Fruit fly (Drosophila melanogaster) whole organism, pupa: ENCODE measurements around the gene Pvf3.

Source experiments
- CG10348 ChIP-seq: fragments of 200-800 bp; sonication (Bioruptor generic); IDR thresholded peaks from 2 replicates; pipeline ENCODE4 v1.3.6; 2022; ENCODE audit warnings: missing biosample characterization, missing genetic modification characterization
- CG12605 ChIP-seq: fragments of 200-800 bp; sonication (Bioruptor generic); IDR thresholded peaks from 2 replicates; pipeline ENCODE4 v1.3.6; 2022; ENCODE audit warnings: missing biosample characterization, missing genetic modification characterization
- CG13204 ChIP-seq: fragments of 200-800 bp; sonication (Bioruptor generic); optimal IDR thresholded peaks from 2 replicates; lab custom pipeline; 2018; ENCODE audit warnings: missing biosample characterization, mild to moderate bottlenecking, missing genetic modification characterization, moderate library complexity
- CG14655 ChIP-seq: fragments of 200-800 bp; sonication (Bioruptor generic); optimal IDR thresholded peaks from 3 replicates; lab custom pipeline; 2017; ENCODE audit warnings: mild to moderate bottlenecking, missing biosample characterization, missing genetic modification reagents, missing genetic modification characterization
- CG15710 ChIP-seq: fragments of 200-800 bp; sonication (Bioruptor generic); optimal IDR thresholded peaks from 2 replicates; lab custom pipeline; 2018; ENCODE audit warnings: missing biosample characterization, mild to moderate bottlenecking, missing genetic modification characterization, moderate library complexity
- CG17806 ChIP-seq: fragments of 200-800 bp; sonication (Bioruptor generic); optimal IDR thresholded peaks from 2 replicates; lab custom pipeline; 2018; ENCODE audit warnings: missing biosample characterization, mild to moderate bottlenecking, missing genetic modification characterization, moderate library complexity
- CG32121 ChIP-seq: fragments of 200-800 bp; sonication (Bioruptor generic); IDR thresholded peaks from 2 replicates; pipeline ENCODE4 v1.3.6; 2022; ENCODE audit warnings: missing biosample characterization, missing genetic modification characterization
- CG34367 ChIP-seq: fragments of 200-800 bp; sonication (Bioruptor generic); optimal IDR thresholded peaks from 2 replicates; lab custom pipeline; 2018; ENCODE audit warnings: missing biosample characterization, mild to moderate bottlenecking, missing genetic modification characterization
- CG4496 ChIP-seq: fragments of 200-800 bp; sonication (Bioruptor generic); IDR thresholded peaks from 3 replicates; pipeline ENCODE4 v1.3.6; 2022; ENCODE audit warnings: missing biosample characterization, missing genetic modification characterization
- CG8159 ChIP-seq: fragments of 200-800 bp; sonication (Bioruptor generic); optimal IDR thresholded peaks from 3 replicates; lab custom pipeline; 2018; ENCODE audit warnings: missing biosample characterization, mild to moderate bottlenecking, missing genetic modification characterization, moderate library complexity
- CG8301 ChIP-seq: fragments of 200-800 bp; sonication (Bioruptor generic); optimal IDR thresholded peaks from 2 replicates; lab custom pipeline; 2018; ENCODE audit warnings: missing biosample characterization, mild to moderate bottlenecking, missing genetic modification characterization
- CG9948 ChIP-seq: fragments of 200-800 bp; sonication (Bioruptor generic); optimal IDR thresholded peaks from 2 replicates; lab custom pipeline; 2018; ENCODE audit warnings: missing biosample characterization, mild to moderate bottlenecking, missing genetic modification characterization, moderate library complexity
- D1 ChIP-seq: fragments of 200-800 bp; sonication (Bioruptor generic); optimal IDR thresholded peaks from 2 replicates; lab custom pipeline; 2018; ENCODE audit warnings: missing biosample characterization, mild to moderate bottlenecking, missing genetic modification characterization, moderate library complexity
- EcR ChIP-seq: fragments of 200-800 bp; sonication (Bioruptor generic); optimal IDR thresholded peaks from 3 replicates; lab custom pipeline; 2019; ENCODE audit warnings: missing biosample characterization, missing genetic modification characterization, mild to moderate bottlenecking, moderate library complexity, missing genetic modification reagents
- Ets98B ChIP-seq: fragments of 200-800 bp; sonication (Bioruptor generic); IDR thresholded peaks from 2 replicates; pipeline ENCODE4 v1.3.6; 2022; ENCODE audit warnings: missing biosample characterization, missing genetic modification characterization
- Pif1A ChIP-seq: fragments of 200-800 bp; sonication (Bioruptor generic); optimal IDR thresholded peaks from 3 replicates; lab custom pipeline; 2016; ENCODE audit warnings: missing biosample characterization, missing genetic modification characterization
- Pif1B ChIP-seq: fragments of 200-800 bp; sonication (Bioruptor generic); optimal IDR thresholded peaks from 3 replicates; lab custom pipeline; 2016; ENCODE audit warnings: missing biosample characterization, missing genetic modification characterization
- Snoo ChIP-seq: fragments of 200-800 bp; sonication (Bioruptor generic); optimal IDR thresholded peaks from 3 replicates; lab custom pipeline; 2017; ENCODE audit warnings: missing biosample characterization, mild to moderate bottlenecking, missing genetic modification characterization, inconsistent platforms
- fd96Ca ChIP-seq: fragments of 200-800 bp; sonication (Bioruptor generic); IDR thresholded peaks from 3 replicates; pipeline ENCODE4 v1.3.6; 2022; ENCODE audit warnings: missing biosample characterization, missing genetic modification characterization
- gl ChIP-seq: fragments of 200-800 bp; sonication (Bioruptor generic); optimal IDR thresholded peaks from 2 replicates; lab custom pipeline; 2018; ENCODE audit warnings: missing biosample characterization, mild to moderate bottlenecking, missing genetic modification characterization
- rn ChIP-seq: fragments of 200-800 bp; sonication (Bioruptor generic); IDR thresholded peaks from 2 replicates; pipeline ENCODE4 v1.3.6; 2022; ENCODE audit warnings: missing biosample characterization, missing genetic modification characterization

The Pvf3 gene

DNA sequence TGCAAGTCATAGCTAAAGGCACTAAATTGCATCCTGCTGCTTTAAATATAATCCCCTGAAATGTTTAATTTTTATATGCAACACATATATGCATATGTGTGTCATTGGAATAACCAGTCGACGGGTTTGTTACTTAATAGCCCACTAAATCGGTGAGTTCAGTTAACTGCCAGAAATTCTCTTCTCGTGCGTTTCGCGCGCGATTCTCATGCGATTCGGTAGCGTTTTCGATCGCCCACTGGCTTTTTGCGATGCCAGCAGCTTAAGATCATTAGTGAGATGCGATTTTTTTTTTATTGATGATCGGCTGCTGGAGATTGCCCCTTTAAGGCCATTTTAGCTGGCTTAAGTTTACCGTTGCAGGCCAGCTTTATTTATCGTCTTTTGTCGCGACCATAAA lies 86.3 kb downstream of the Pvf3 start:
- peak; percentile 37 for TF ChIP-seq EcR (GFP tag; lab: Kevin White, UChicago)
- no peak for TF ChIP-seq CG34367 (tag; lab: Kevin White, UChicago)

DNA sequence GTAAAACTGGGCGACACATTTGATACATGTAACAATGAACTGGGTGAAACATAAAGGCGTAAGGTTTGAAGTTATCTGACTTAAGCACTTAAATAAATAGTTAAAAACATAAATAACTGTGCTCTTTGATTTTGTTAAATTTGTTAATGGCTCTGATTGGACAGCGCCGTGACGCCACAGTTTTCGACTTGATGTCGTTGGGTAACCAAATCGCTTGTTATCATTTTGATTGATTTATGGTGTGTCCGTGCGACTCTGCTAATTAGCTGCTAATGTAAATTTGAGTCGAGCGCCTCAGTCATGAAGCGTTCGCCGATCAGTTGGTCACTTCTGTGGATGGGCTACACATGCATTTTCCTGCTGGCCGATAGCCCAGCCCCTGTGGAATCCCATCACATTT lies 89.8 kb downstream of the Pvf3 start, which contains the start of gene Ugt307A1:
TSS of gene Ugt307A1 (plus strand) at position 301 of the 400 bp plus-strand sequence.
- TF ChIP-seq Ets98B (GFP tag; lab: Robert Waterston, UW) (no peak), CG17806 (tag; lab: Kevin White, UChicago) (no peak), CG4496 (GFP tag; lab: Robert Waterston, UW) (no peak), CG13204 (GFP tag; lab: Kevin White, UChicago) (no peak), CG34367 (tag; lab: Kevin White, UChicago) (no peak), D1 (tag; lab: Kevin White, UChicago) (no peak), rn (GFP tag; lab: Robert Waterston, UW) (no peak), CG8159 (tag; lab: Kevin White, UChicago) (no peak), Pif1B (GFP tag; lab: Kevin White, UChicago) (no peak), Snoo (no peak), EcR (GFP tag; lab: Kevin White, UChicago) (no peak), CG8301 (tag; lab: Kevin White, UChicago) (no peak), Pif1A (GFP tag; lab: Kevin White, UChicago) (no peak), CG12605 (GFP tag; lab: Robert Waterston, UW) (no peak), CG14655 (no peak), CG15710 (no peak)

DNA sequence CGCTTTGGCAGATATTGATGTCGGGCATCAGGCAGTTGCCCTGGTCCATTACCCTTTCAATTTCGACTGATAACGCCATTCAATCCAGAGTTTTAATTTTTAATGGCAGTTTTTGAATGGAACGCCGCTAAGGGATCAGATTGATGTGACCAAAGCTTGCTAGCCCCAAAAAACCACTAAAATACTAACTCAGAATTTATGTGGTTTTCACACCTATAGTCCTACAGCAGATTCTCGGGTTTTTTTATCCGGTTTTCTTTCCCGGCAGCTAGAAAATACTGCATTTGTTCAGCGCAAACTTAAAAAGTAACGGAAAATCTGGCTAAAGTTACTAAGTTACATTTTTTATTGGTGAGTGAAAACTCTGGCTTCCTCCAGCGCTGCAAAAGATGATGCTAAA lies 91.8 kb downstream of the Pvf3 start, which contains the start of gene Nuf2:
TSS of gene Nuf2 (minus strand) at position 151 of the 400 bp plus-strand sequence.
- TF ChIP-seq CG9948 (tag; lab: Kevin White, UChicago) (no peak), Ets98B (GFP tag; lab: Robert Waterston, UW) (no peak), gl (tag; lab: Kevin White, UChicago) (no peak), Snoo (no peak), CG17806 (tag; lab: Kevin White, UChicago) (no peak), CG14655 (no peak), CG8301 (tag; lab: Kevin White, UChicago) (no peak), CG13204 (GFP tag; lab: Kevin White, UChicago) (no peak), CG4496 (GFP tag; lab: Robert Waterston, UW) (no peak), CG8159 (tag; lab: Kevin White, UChicago) (no peak), CG32121 (GFP tag; lab: Robert Waterston, UW) (no peak), fd96Ca (GFP tag; lab: Robert Waterston, UW) (no peak), CG10348 (GFP tag; lab: Robert Waterston, UW) (no peak), rn (GFP tag; lab: Robert Waterston, UW) (no peak), Pif1B (GFP tag; lab: Kevin White, UChicago) (no peak), CG15710 (no peak), EcR (GFP tag; lab: Kevin White, UChicago) (no peak), D1 (tag; lab: Kevin White, UChicago) (no peak)

DNA sequence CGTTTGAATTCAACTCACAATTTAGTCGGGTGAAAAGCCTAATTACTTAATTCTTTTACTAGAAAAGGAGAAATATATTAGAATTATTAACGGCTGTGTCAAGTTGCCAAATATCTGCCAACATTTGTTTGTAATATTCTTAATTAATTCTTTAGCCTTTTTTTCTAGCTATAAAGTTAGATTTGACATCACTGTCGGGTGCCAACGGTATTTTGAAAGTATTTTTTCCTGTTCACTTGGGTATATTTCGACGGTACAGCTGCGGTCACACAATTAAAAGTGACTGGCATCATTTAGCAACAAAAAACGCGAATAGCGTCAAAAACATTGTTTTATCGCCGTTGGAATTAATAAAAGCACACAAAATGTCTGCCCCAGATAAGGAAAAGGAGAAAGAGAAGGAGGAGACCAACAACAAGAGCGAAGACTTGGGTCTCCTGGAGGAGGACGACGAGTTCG lies 93.7 kb downstream of the Pvf3 start, which contains the start of gene Sem1:
TSS of gene Sem1 (plus strand) at position 266 of the 459 bp plus-strand sequence.
- TF ChIP-seq CG13204 (GFP tag; lab: Kevin White, UChicago), result no peak
- no peak for TF ChIP-seq gl (tag; lab: Kevin White, UChicago)
- TF ChIP-seq CG15710, result no peak
- TF ChIP-seq EcR (GFP tag; lab: Kevin White, UChicago), result no peak
- TF ChIP-seq rn (GFP tag; lab: Robert Waterston, UW), result no peak
- no peak for TF ChIP-seq Snoo
- no peak for TF ChIP-seq CG8301 (tag; lab: Kevin White, UChicago)
- no peak for TF ChIP-seq CG34367 (tag; lab: Kevin White, UChicago)
- no peak for TF ChIP-seq CG8159 (tag; lab: Kevin White, UChicago)
- no peak for TF ChIP-seq CG10348 (GFP tag; lab: Robert Waterston, UW)
- TF ChIP-seq Ets98B (GFP tag; lab: Robert Waterston, UW), result no peak
- no peak for TF ChIP-seq Pif1B (GFP tag; lab: Kevin White, UChicago)
- no peak for TF ChIP-seq CG4496 (GFP tag; lab: Robert Waterston, UW)
- TF ChIP-seq CG32121 (GFP tag; lab: Robert Waterston, UW), result no peak
- no peak for TF ChIP-seq CG14655

DNA sequence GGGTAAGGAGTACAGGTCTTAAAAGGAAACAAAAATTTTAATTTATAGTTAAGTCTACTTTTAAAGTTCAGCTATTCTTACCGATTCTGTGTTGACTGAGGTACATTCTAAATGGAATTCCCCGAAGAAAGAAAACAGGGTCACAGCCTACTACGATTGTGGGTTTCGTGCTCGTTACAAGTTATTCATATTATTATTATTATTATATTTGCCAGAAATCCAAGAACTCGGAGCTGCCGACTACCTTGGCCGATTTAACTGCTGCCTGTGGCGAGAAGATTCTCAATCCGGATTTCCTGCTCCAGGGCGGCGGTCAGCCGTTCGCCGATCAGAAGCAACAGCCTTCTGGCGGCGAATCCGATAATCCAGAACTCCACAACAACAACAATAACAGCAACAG lies 96.7 kb downstream of the Pvf3 start, which contains the start of gene Mst27D:
TSS of gene Mst27D (minus strand) at position 101 of the 400 bp plus-strand sequence.
- TF ChIP-seq Ets98B (GFP tag; lab: Robert Waterston, UW) (no peak), Pif1A (GFP tag; lab: Kevin White, UChicago) (no peak), CG8159 (tag; lab: Kevin White, UChicago) (no peak), rn (GFP tag; lab: Robert Waterston, UW) (no peak), CG13204 (GFP tag; lab: Kevin White, UChicago) (no peak), fd96Ca (GFP tag; lab: Robert Waterston, UW) (no peak)
- TF ChIP-seq, all 21 proteins: peak for 0

DNA sequence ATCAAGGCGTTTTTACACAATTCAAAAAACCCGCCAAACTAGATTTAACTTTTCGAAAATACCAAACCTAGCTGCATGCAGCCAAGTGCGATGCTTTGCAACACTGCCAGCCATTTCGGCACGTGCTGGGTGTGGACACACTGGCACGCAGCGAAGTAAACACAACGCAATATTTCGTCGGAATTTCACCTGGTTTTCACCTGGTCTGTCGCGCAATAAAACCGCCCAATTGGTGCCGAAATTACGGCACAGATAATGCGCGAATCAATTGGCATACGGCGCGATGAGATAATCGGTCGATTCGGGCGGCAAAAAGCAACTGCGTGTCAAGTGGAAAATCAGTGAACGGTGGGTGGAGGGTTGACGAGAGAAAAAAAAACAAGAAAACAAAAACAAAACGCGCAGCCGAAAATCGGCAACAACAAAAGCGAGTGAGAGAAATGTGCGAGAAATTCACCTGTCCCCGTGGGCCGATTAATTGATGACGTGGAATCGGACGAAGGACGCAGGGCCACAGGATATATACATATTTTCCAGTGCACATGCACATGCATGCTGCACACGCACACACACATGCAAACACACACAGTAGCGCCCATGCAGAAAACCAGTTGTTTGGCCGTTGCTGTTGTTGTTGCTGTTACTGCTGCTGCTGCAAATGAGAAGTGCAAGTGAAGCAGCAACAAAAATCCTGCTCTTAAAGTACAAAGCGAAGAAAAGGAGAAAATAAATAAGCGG lies 101.1 kb downstream of the Pvf3 start, which contains the start of gene Mnn1:
TSS of gene Mnn1 (plus strand) at position 113 of the 738 bp plus-strand sequence.
- TF ChIP-seq fd96Ca (GFP tag; lab: Robert Waterston, UW), result no peak
- TF ChIP-seq CG15710, result no peak
- TF ChIP-seq CG9948 (tag; lab: Kevin White, UChicago), result no peak
- TF ChIP-seq rn (GFP tag; lab: Robert Waterston, UW), result no peak
- no peak for TF ChIP-seq CG14655
- no peak for TF ChIP-seq CG8301 (tag; lab: Kevin White, UChicago)
- TF ChIP-seq CG13204 (GFP tag; lab: Kevin White, UChicago), result no peak
- no peak for TF ChIP-seq CG17806 (tag; lab: Kevin White, UChicago)
- TF ChIP-seq CG4496 (GFP tag; lab: Robert Waterston, UW), result peak; percentile 35; the same call in 1 of the 3 replicates
- 0 out of 2 replicates have a peak, but pooled peaks have one; percentile 24 for TF ChIP-seq CG32121 (GFP tag; lab: Robert Waterston, UW)
- no peak for TF ChIP-seq Ets98B (GFP tag; lab: Robert Waterston, UW)
- TF ChIP-seq CG34367 (tag; lab: Kevin White, UChicago), result no peak
- TF ChIP-seq D1 (tag; lab: Kevin White, UChicago), result no peak
- no peak for TF ChIP-seq Pif1A (GFP tag; lab: Kevin White, UChicago)
- no peak for TF ChIP-seq EcR (GFP tag; lab: Kevin White, UChicago)
- TF ChIP-seq CG10348 (GFP tag; lab: Robert Waterston, UW), result no peak
- TF ChIP-seq Snoo, result no peak
- TF ChIP-seq CG12605 (GFP tag; lab: Robert Waterston, UW), result peak; percentile 51
